Fruit fly (Drosophila melanogaster) whole organism, embryonic: ENCODE results near the gene CG32066.
A peak's percentile ranks its signal among the peaks of the same experiment; 100 is the strongest.

ENCODE experiments used
- Atf3 ChIP-seq: fragments of 200-800 bp; sonication (Bioruptor generic); optimal IDR thresholded peaks from 3 replicates; lab custom pipeline; 2016; ENCODE audit warnings: missing biosample characterization, missing genetic modification characterization
- Atf6 ChIP-seq: fragments of 200-800 bp; sonication (Bioruptor generic); IDR thresholded peaks from 2 replicates; pipeline ENCODE4 v1.3.6; 2022; ENCODE audit warnings: missing biosample characterization, missing genetic modification characterization
- CG10274 ChIP-seq: fragments of 200-800 bp; sonication (Bioruptor generic); optimal IDR thresholded peaks from 3 replicates; lab custom pipeline; 2017; ENCODE audit warnings: missing biosample characterization, mild to moderate bottlenecking, missing genetic modification characterization
- CG14014 ChIP-seq: fragments of 200-800 bp; sonication (Bioruptor generic); IDR thresholded peaks from 2 replicates; pipeline ENCODE4 v1.3.6; 2022; ENCODE audit warnings: missing biosample characterization, missing genetic modification characterization
- CG18476 ChIP-seq: fragments of 200-800 bp; sonication (Bioruptor generic); optimal IDR thresholded peaks from 2 replicates; lab custom pipeline; 2016; ENCODE audit warnings: missing biosample characterization, mild to moderate bottlenecking, missing genetic modification characterization
- CG2202 ChIP-seq: fragments of 200-800 bp; sonication (Bioruptor generic); optimal IDR thresholded peaks from 2 replicates; lab custom pipeline; 2018; ENCODE audit warnings: missing biosample characterization, mild to moderate bottlenecking, missing genetic modification characterization
- CG2678 ChIP-seq: fragments of 200-800 bp; sonication (Bioruptor generic); optimal IDR thresholded peaks from 3 replicates; lab custom pipeline; 2019; ENCODE audit warnings: missing biosample characterization, mild to moderate bottlenecking, missing genetic modification characterization, moderate library complexity
- CG2712 ChIP-seq: fragments of 200-800 bp; optimal IDR thresholded peaks from 3 replicates; lab custom pipeline; 2019; ENCODE audit warnings: missing biosample characterization, mild to moderate bottlenecking, missing genetic modification characterization, moderate library complexity
- CG31365 ChIP-seq: fragments of 200-800 bp; sonication (Bioruptor generic); optimal IDR thresholded peaks from 2 replicates; lab custom pipeline; 2018; ENCODE audit warnings: missing biosample characterization, mild to moderate bottlenecking, missing genetic modification characterization
- CG31388 ChIP-seq: fragments of 200-800 bp; sonication (Bioruptor generic); optimal IDR thresholded peaks from 2 replicates; lab custom pipeline; 2016; ENCODE audit warnings: missing biosample characterization, missing genetic modification characterization
- CG7357 ChIP-seq: fragments of 200-800 bp; sonication (Bioruptor generic); IDR thresholded peaks from 3 replicates; pipeline ENCODE4 v1.3.6; 2022; ENCODE audit warnings: missing biosample characterization, missing genetic modification characterization
- CG7556 ChIP-seq: fragments of 200-800 bp; sonication (Bioruptor generic); optimal IDR thresholded peaks from 2 replicates; lab custom pipeline; 2017; ENCODE audit warnings: missing biosample characterization, mild to moderate bottlenecking, missing genetic modification characterization
- CG7745 ChIP-seq: fragments of 200-800 bp; sonication (Bioruptor generic); optimal IDR thresholded peaks from 2 replicates; lab custom pipeline; 2018; ENCODE audit warnings: missing biosample characterization, mild to moderate bottlenecking, missing genetic modification characterization, moderate library complexity
- CG7839 ChIP-seq: fragments of 200-800 bp; sonication (Bioruptor generic); optimal IDR thresholded peaks from 3 replicates; lab custom pipeline; 2018; ENCODE audit warnings: missing biosample characterization, mild to moderate bottlenecking, missing genetic modification characterization, moderate library complexity
- CG7987 ChIP-seq: fragments of 200-800 bp; sonication (Bioruptor generic); optimal IDR thresholded peaks from 2 replicates; lab custom pipeline; 2018; ENCODE audit warnings: missing biosample characterization, mild to moderate bottlenecking, missing genetic modification characterization, moderate library complexity
- CG8290 ChIP-seq, 3 experiments: fragments of 200-800 bp; sonication (Bioruptor generic); optimal IDR thresholded peaks; 2 replicates each; lab custom pipeline; 2016 to 2019; ENCODE audit warnings: missing biosample characterization in 3 of 3, missing genetic modification characterization in 3 of 3, mild to moderate bottlenecking in 2 of 3, moderate library complexity in 1 of 3
- CG8388 ChIP-seq: fragments of 200-800 bp; sonication (Bioruptor generic); optimal IDR thresholded peaks from 2 replicates; lab custom pipeline; 2019; ENCODE audit warnings: missing biosample characterization, mild to moderate bottlenecking, missing genetic modification characterization, moderate library complexity
- CG8478 ChIP-seq: fragments of >200 bp; optimal IDR thresholded peaks from 2 replicates; lab custom pipeline; 2018
- Deaf1 ChIP-seq: fragments of 200-800 bp; optimal IDR thresholded peaks from 3 replicates; lab custom pipeline; 2019; ENCODE audit warnings: missing biosample characterization, mild to moderate bottlenecking, missing genetic modification characterization, moderate library complexity
- Gug ChIP-seq: fragments of 200-800 bp; sonication (Bioruptor generic); IDR thresholded peaks from 4 replicates; pipeline ENCODE4 v1.3.6; 2022; ENCODE audit warnings: missing biosample characterization, missing genetic modification characterization
- HLH3B ChIP-seq: fragments of 200-800 bp; sonication (Bioruptor generic); IDR thresholded peaks from 2 replicates; pipeline ENCODE4 v1.3.6; 2022; ENCODE audit warnings: missing biosample characterization, missing genetic modification characterization
- HLH4C ChIP-seq: fragments of 200-800 bp; sonication (Bioruptor generic); IDR thresholded peaks from 3 replicates; pipeline ENCODE4 v1.3.6; 2022; ENCODE audit warnings: missing biosample characterization, missing genetic modification characterization; ENCODE audit not compliant: partially characterized antibody
- HLH54F ChIP-seq: fragments of 200-800 bp; sonication (Bioruptor generic); optimal IDR thresholded peaks from 3 replicates; lab custom pipeline; 2016; ENCODE audit warnings: missing biosample characterization, missing genetic modification characterization
- Lhr ChIP-seq: fragments of 200-800 bp; sonication (Bioruptor generic); optimal IDR thresholded peaks from 3 replicates; lab custom pipeline; 2017; ENCODE audit warnings: mild to moderate bottlenecking, missing biosample characterization, missing genetic modification reagents, missing genetic modification characterization
- Mad ChIP-seq: fragments of 200-800 bp; sonication (Bioruptor generic); optimal IDR thresholded peaks from 2 replicates; lab custom pipeline; 2016; ENCODE audit warnings: missing biosample characterization, missing genetic modification characterization
- TFAM ChIP-seq: fragments of 200-800 bp; sonication (Bioruptor generic); optimal IDR thresholded peaks from 2 replicates; lab custom pipeline; 2017; ENCODE audit warnings: missing biosample characterization, missing genetic modification characterization, inconsistent platforms
- Usf ChIP-seq: fragments of 200-800 bp; sonication (Bioruptor generic); optimal IDR thresholded peaks from 2 replicates; lab custom pipeline; 2017; ENCODE audit warnings: missing genotype, missing biosample characterization, missing genetic modification characterization
- Vsx1 ChIP-seq: fragments of 200-800 bp; sonication (Bioruptor generic); optimal IDR thresholded peaks from 2 replicates; lab custom pipeline; 2017; ENCODE audit warnings: missing biosample characterization, mild to moderate bottlenecking, missing genetic modification characterization, missing genetic modification reagents
- ab ChIP-seq: fragments of 200-800 bp; sonication (Bioruptor generic); optimal IDR thresholded peaks from 2 replicates; lab custom pipeline; 2016; ENCODE audit warnings: missing biosample characterization, missing genetic modification characterization
- bbx ChIP-seq: fragments of 200-800 bp; sonication (Bioruptor generic); IDR thresholded peaks from 2 replicates; pipeline ENCODE4 v1.3.6; 2022; ENCODE audit warnings: missing biosample characterization, missing genetic modification characterization; ENCODE audit not compliant: partially characterized antibody
- bigmax ChIP-seq: fragments of 200-800 bp; sonication (Bioruptor generic); optimal IDR thresholded peaks from 2 replicates; lab custom pipeline; 2018; ENCODE audit warnings: missing biosample characterization, mild to moderate bottlenecking, missing genetic modification characterization
- cato ChIP-seq: fragments of 200-800 bp; sonication (Bioruptor generic); optimal IDR thresholded peaks from 2 replicates; lab custom pipeline; 2016; ENCODE audit warnings: missing biosample characterization, missing genetic modification characterization, borderline replicate concordance
- croc ChIP-seq: fragments of 200-800 bp; sonication (Bioruptor generic); conservative IDR thresholded peaks from 3 replicates; pipeline ENCODE4 v1.3.6; 2022; ENCODE audit warnings: missing biosample characterization, missing genetic modification characterization
- dimm ChIP-seq: fragments of 200-800 bp; sonication (Bioruptor generic); IDR thresholded peaks from 2 replicates; pipeline ENCODE4 v1.3.6; 2022; ENCODE audit warnings: missing biosample characterization, missing genetic modification characterization
- fd3F ChIP-seq: fragments of 200-800 bp; sonication (Bioruptor generic); optimal IDR thresholded peaks from 2 replicates; lab custom pipeline; 2018; ENCODE audit warnings: missing biosample characterization, mild to moderate bottlenecking, missing genetic modification characterization, moderate library complexity
- fd64A ChIP-seq: fragments of 200-800 bp; sonication (Bioruptor generic); optimal IDR thresholded peaks from 3 replicates; lab custom pipeline; 2018; ENCODE audit warnings: missing biosample characterization, mild to moderate bottlenecking, missing genetic modification characterization
- fru ChIP-seq: fragments of >200 bp; optimal IDR thresholded peaks from 2 replicates; lab custom pipeline; 2017
- gfzf ChIP-seq: fragments of 200-800 bp; sonication (Bioruptor generic); optimal IDR thresholded peaks from 2 replicates; lab custom pipeline; 2016; ENCODE audit warnings: missing biosample characterization, mild to moderate bottlenecking, missing genetic modification characterization, moderate library complexity
- gsb ChIP-seq: fragments of 200-800 bp; sonication (Bioruptor generic); IDR thresholded peaks from 2 replicates; pipeline ENCODE4 v1.3.6; 2022; ENCODE audit warnings: missing biosample characterization, missing genetic modification characterization
- klu ChIP-seq: fragments of 200-800 bp; sonication (Bioruptor generic); IDR thresholded peaks from 2 replicates; pipeline ENCODE4 v1.3.6; 2022; ENCODE audit warnings: missing biosample characterization, missing genetic modification characterization
- lab ChIP-seq: fragments of 200-800 bp; sonication (Bioruptor generic); optimal IDR thresholded peaks from 3 replicates; lab custom pipeline; 2017; ENCODE audit warnings: missing biosample characterization, missing genetic modification characterization, mild to moderate bottlenecking, moderate library complexity, missing genetic modification reagents
- nau ChIP-seq: fragments of 200-800 bp; sonication (Bioruptor generic); optimal IDR thresholded peaks from 3 replicates; lab custom pipeline; 2017; ENCODE audit warnings: missing biosample characterization, mild to moderate bottlenecking, missing genetic modification characterization, missing genetic modification reagents
- org-1 ChIP-seq: fragments of 200-800 bp; sonication (Bioruptor generic); optimal IDR thresholded peaks from 2 replicates; lab custom pipeline; 2017; ENCODE audit warnings: missing biosample characterization, missing genetic modification characterization
- pho ChIP-seq: fragments of 200-800 bp; sonication (Bioruptor generic); optimal IDR thresholded peaks from 2 replicates; lab custom pipeline; 2016; ENCODE audit warnings: missing biosample characterization, missing genetic modification characterization
- pnt ChIP-seq: fragments of 200-800 bp; sonication (Bioruptor generic); optimal IDR thresholded peaks from 3 replicates; lab custom pipeline; 2016; ENCODE audit warnings: missing biosample characterization, missing genetic modification characterization
- pros ChIP-seq: fragments of 200-800 bp; sonication (Bioruptor generic); optimal IDR thresholded peaks from 3 replicates; lab custom pipeline; 2019; ENCODE audit warnings: missing biosample characterization, mild to moderate bottlenecking, missing genetic modification characterization, moderate library complexity
- tll ChIP-seq, 2 experiments: fragments of 200-800 bp in 1 of 2; fragments of >200 bp in 1 of 2; sonication (Bioruptor generic) in 1 of 2; optimal IDR thresholded peaks; 2 replicates each; lab custom pipeline; 2017 to 2019; ENCODE audit warnings: missing biosample characterization in 2 of 2, missing genetic modification characterization in 2 of 2, mild to moderate bottlenecking in 1 of 2, moderate library complexity in 1 of 2
- wek ChIP-seq: fragments of 200-800 bp; sonication (Bioruptor generic); optimal IDR thresholded peaks from 3 replicates; lab custom pipeline; 2018; ENCODE audit warnings: missing biosample characterization, mild to moderate bottlenecking, missing genetic modification characterization, moderate library complexity
- zfh2 ChIP-seq: fragments of 200-800 bp; sonication (Bioruptor generic); optimal IDR thresholded peaks from 2 replicates; lab custom pipeline; 2016; ENCODE audit warnings: missing biosample characterization, missing genetic modification characterization

The CG32066 gene

dm6 chr3L:10665433-10666150, 4.8 kb upstream of the CG32066 start (continued):
- TF ChIP-seq bigmax: peak; percentile 92
- TF ChIP-seq wek (GFP tag; lab: Kevin White, UChicago): peak; percentile 87
- TF ChIP-seq Gug (GFP tag; lab: Robert Waterston, UW): peak; percentile 79
- TF ChIP-seq CG2202 (tag; lab: Kevin White, UChicago): peak; percentile 96
- peak; percentile 96 for TF ChIP-seq cato (GFP tag; lab: Kevin White, UChicago)
- peak; percentile 64 for TF ChIP-seq zfh2
- TF ChIP-seq CG31388 (GFP tag; lab: Kevin White, UChicago): peak; percentile 68
- TF ChIP-seq TFAM: peak; percentile 90
- peak; percentile 95 for TF ChIP-seq CG18476 (GFP tag; lab: Kevin White, UChicago)
- TF ChIP-seq Lhr (GFP tag; lab: Kevin White, UChicago): peak; percentile 96
- TF ChIP-seq Atf3 (GFP tag; lab: Kevin White, UChicago): peak; percentile 78
- TF ChIP-seq ab (GFP tag; lab: Kevin White, UChicago): peak; percentile 51
- TF ChIP-seq org-1 (GFP tag; lab: Kevin White, UChicago): peak; percentile 98
- peak; percentile 89 for TF ChIP-seq CG7987 (GFP tag; lab: Kevin White, UChicago)
- TF ChIP-seq fd3F: peak; percentile 95
- TF ChIP-seq HLH54F (GFP tag; lab: Kevin White, UChicago): peak; percentile 81
- TF ChIP-seq CG31365 (tag; lab: Kevin White, UChicago): peak; percentile 80
- peak; percentile 84 for TF ChIP-seq fd64A (GFP tag; lab: Kevin White, UChicago)
- TF ChIP-seq dimm: peak; percentile 70
- peak; percentile 81 for TF ChIP-seq gsb (GFP tag; lab: Robert Waterston, UW)
- peak; percentile 99 for TF ChIP-seq CG7839 (tag; lab: Kevin White, UChicago)
- peak; percentile 96 for TF ChIP-seq Vsx1 (GFP tag; lab: Kevin White, UChicago)
- no peak for TF ChIP-seq HLH4C (GFP tag; lab: Robert Waterston, UW)
- peak; percentile 92 for TF ChIP-seq Atf6
- TF ChIP-seq HLH3B (GFP tag; lab: Robert Waterston, UW): peak; percentile 92
- TF ChIP-seq croc: peak; percentile 93
- TF ChIP-seq lab (GFP tag; lab: Kevin White, UChicago): peak; percentile 96
- peak; percentile 88 for TF ChIP-seq CG7357
- TF ChIP-seq Mad (GFP tag; lab: Kevin White, UChicago): peak; percentile 88
- TF ChIP-seq CG7745 (tag; lab: Kevin White, UChicago): peak; percentile 59
- TF ChIP-seq gfzf: no peak
- TF ChIP-seq CG2678: peak; percentile 99
- TF ChIP-seq nau (GFP tag; lab: Kevin White, UChicago): peak; percentile 97
- TF ChIP-seq fru (lab: Kevin White, UChicago): no peak
- TF ChIP-seq klu (GFP tag; lab: Robert Waterston, UW): peak; percentile 87
- peak; percentile 99 for TF ChIP-seq CG7556 (GFP tag; lab: Kevin White, UChicago)
- TF ChIP-seq CG8478: peak; percentile 72
- peak; percentile 83 for TF ChIP-seq pho
- peak; percentile 99 for TF ChIP-seq CG2712 (tag; lab: Kevin White, UChicago)
- peak; percentile 87 for TF ChIP-seq pnt (GFP tag; lab: Kevin White, UChicago)
- TF ChIP-seq pros (GFP tag; lab: Kevin White, UChicago): peak; percentile 92
- peak in 1 of 2 experiments; percentile 91 for TF ChIP-seq tll (GFP tag; optimal IDR thresholded peaks at IDR 0.05; lab: Kevin White, UChicago)
- TF ChIP-seq CG8290 (GFP tag; optimal IDR thresholded peaks at IDR 0.05; lab: Kevin White, UChicago): peak; percentile 94
- TF ChIP-seq CG8290 (tag; optimal IDR thresholded peaks at IDR 0.05; lab: Kevin White, UChicago): peak; percentile 85 to 96
- peak; percentile 98 for TF ChIP-seq CG8388 (GFP tag; lab: Kevin White, UChicago)
- TF ChIP-seq Usf (GFP tag; lab: Kevin White, UChicago): peak; percentile 95
- TF ChIP-seq bbx (GFP tag; lab: Robert Waterston, UW): no peak
- TF ChIP-seq CG14014: peak; percentile 90
- TF ChIP-seq CG10274: peak; percentile 89
- TF ChIP-seq Deaf1 (tag; lab: Kevin White, UChicago): peak; percentile 87
